Worm (Caenorhabditis elegans) whole organism, L2 larva: ENCODE measurements around the gene srr-8.

ENCODE experiments used
- R02D3.7 ChIP-seq: fragments of 150-350 bp; optimal IDR thresholded peaks from 2 replicates; lab custom pipeline; 2014; ENCODE audit warnings: missing biosample characterization, missing genetic modification characterization
- ama-1 ChIP-seq: fragments of 150-350 bp; optimal IDR thresholded peaks from 2 replicates; lab custom pipeline; 2018; ENCODE audit warnings: inconsistent platforms
- crh-2 ChIP-seq: sonication (generic microtip); optimal IDR thresholded peaks from 2 replicates; lab custom pipeline; 2017; ENCODE audit warnings: missing biosample characterization, missing genetic modification characterization
- egl-27 ChIP-seq: sonication (generic microtip); optimal IDR thresholded peaks from 3 replicates; lab custom pipeline; 2017; ENCODE audit warnings: missing biosample characterization, missing genetic modification reagents, missing genetic modification characterization
- lin-13 ChIP-seq: fragments of 150-350 bp; optimal IDR thresholded peaks from 2 replicates; lab custom pipeline; 2014; ENCODE audit warnings: missing biosample characterization, missing genetic modification reagents, missing genetic modification characterization
- lsy-2 ChIP-seq, 2 experiments: fragments of 150-350 bp in 1 of 2; sonication (generic microtip) in 1 of 2; optimal IDR thresholded peaks; 2 replicates each; lab custom pipeline; 2014 to 2017; ENCODE audit warnings: missing biosample characterization in 2 of 2, missing genetic modification characterization in 2 of 2
- nhr-11 ChIP-seq: fragments of 150-350 bp; optimal IDR thresholded peaks from 2 replicates; lab custom pipeline; 2014; ENCODE audit warnings: missing biosample characterization, missing genetic modification characterization
- nhr-12 ChIP-seq: fragments of 150-350 bp; optimal IDR thresholded peaks from 2 replicates; lab custom pipeline; 2014; ENCODE audit warnings: missing biosample characterization, missing genetic modification characterization
- nhr-237 ChIP-seq: fragments of 150-350 bp; optimal IDR thresholded peaks from 2 replicates; lab custom pipeline; 2014; ENCODE audit warnings: missing biosample characterization, missing genetic modification characterization
- nhr-25 ChIP-seq: fragments of 150-350 bp; sonication (generic microtip); optimal IDR thresholded peaks from 3 replicates; lab custom pipeline; 2014; ENCODE audit warnings: missing biosample characterization, missing genetic modification characterization
- snpc-4 ChIP-seq: fragments of 150-350 bp; optimal IDR thresholded peaks from 2 replicates; lab custom pipeline; 2014; ENCODE audit warnings: missing biosample characterization, missing genetic modification characterization
- zag-1 ChIP-seq: fragments of 150-350 bp; optimal IDR thresholded peaks from 2 replicates; lab custom pipeline; 2014; ENCODE audit warnings: missing biosample characterization, missing genetic modification characterization
- ztf-11 ChIP-seq: sonication (generic microtip); optimal IDR thresholded peaks from 2 replicates; lab custom pipeline; 2017; ENCODE audit warnings: missing biosample characterization, missing genetic modification characterization

DNA sequence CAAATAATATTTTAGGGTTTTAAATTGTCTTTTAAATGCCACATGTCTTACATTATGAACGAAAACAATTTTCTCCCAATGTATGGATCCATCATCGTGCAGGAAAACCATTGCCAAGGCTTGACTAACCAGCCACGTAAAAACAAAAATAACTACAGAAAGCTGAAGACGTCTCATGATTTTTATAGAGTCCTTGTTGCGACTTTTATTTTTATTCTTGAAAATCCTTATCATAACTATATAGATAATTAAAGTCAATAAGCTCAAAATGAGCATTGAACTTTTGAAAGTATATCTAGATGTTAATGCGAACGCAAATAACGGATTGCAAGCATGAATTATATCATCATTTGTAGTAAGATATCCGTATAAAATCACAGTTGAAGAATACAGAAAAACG is 21.4 kb upstream of the srr-8 start:
- TF ChIP-seq R02D3.7 (tag; lab: Kevin White, UChicago) = no peak
- no peak for TF ChIP-seq nhr-11
- no peak for TF ChIP-seq ztf-11 (tag; lab: Kevin White, UChicago)
- TF ChIP-seq nhr-25 (tag; lab: Kevin White, UChicago) = no peak
- TF ChIP-seq lin-13 (GFP tag; lab: Kevin White, UChicago) = no peak
- no peak for TF ChIP-seq zag-1 (tag; lab: Kevin White, UChicago)
- no peak for TF ChIP-seq ama-1 (lab: Kevin White, UChicago)
- TF ChIP-seq nhr-237 (tag; lab: Kevin White, UChicago) = no peak
- TF ChIP-seq egl-27 (tag; lab: Kevin White, UChicago) = no peak
- no peak for TF ChIP-seq nhr-12 (tag; lab: Kevin White, UChicago)
- TF ChIP-seq crh-2 (tag; lab: Kevin White, UChicago) = no peak
- no peak for TF ChIP-seq lsy-2 (tag; optimal IDR thresholded peaks at IDR 0.05; lab: Kevin White, UChicago)
- no peak for TF ChIP-seq snpc-4 (tag; lab: Kevin White, UChicago)
